Fruit fly (Drosophila melanogaster) whole organism, embryonic: Measurements from ENCODE around the gene Cht5.
A peak's percentile ranks its signal among the peaks of the same experiment; 100 is the strongest.

Experiments
- BEAF-32 ChIP-seq: fragments of 200-800 bp; sonication (Bioruptor generic); optimal IDR thresholded peaks from 3 replicates; lab custom pipeline; 2017; ENCODE audit warnings: missing biosample characterization, missing genetic modification characterization, mild to moderate bottlenecking, moderate library complexity, missing genetic modification reagents
- CG10147 ChIP-seq: fragments of 200-800 bp; sonication (Bioruptor generic); optimal IDR thresholded peaks from 2 replicates; lab custom pipeline; 2019; ENCODE audit warnings: missing biosample characterization, mild to moderate bottlenecking, missing genetic modification characterization, moderate library complexity
- CG11398 ChIP-seq: fragments of 200-800 bp; sonication (Bioruptor generic); optimal IDR thresholded peaks from 2 replicates; lab custom pipeline; 2016; ENCODE audit warnings: missing biosample characterization, missing genetic modification characterization
- CG1233 ChIP-seq: fragments of 200-800 bp; sonication (Bioruptor generic); optimal IDR thresholded peaks from 4 replicates; lab custom pipeline; 2018; ENCODE audit warnings: missing biosample characterization, mild to moderate bottlenecking, missing genetic modification characterization
- CG14860 ChIP-seq: fragments of 200-800 bp; sonication (Bioruptor generic); IDR thresholded peaks from 3 replicates; pipeline ENCODE4 v1.3.6; 2022; ENCODE audit warnings: missing biosample characterization, missing genetic modification characterization; ENCODE audit not compliant: partially characterized antibody
- CG15479 ChIP-seq: fragments of 200-800 bp; sonication (Bioruptor generic); optimal IDR thresholded peaks from 3 replicates; lab custom pipeline; 2019; ENCODE audit warnings: missing biosample characterization, mild to moderate bottlenecking, missing genetic modification characterization, moderate library complexity
- CG15696 ChIP-seq: fragments of 200-800 bp; sonication (Bioruptor generic); optimal IDR thresholded peaks from 2 replicates; lab custom pipeline; 2019; ENCODE audit warnings: missing biosample characterization, mild to moderate bottlenecking, missing genetic modification characterization, moderate library complexity
- CG17328 ChIP-seq: fragments of 200-800 bp; sonication (Bioruptor generic); IDR thresholded peaks from 2 replicates; pipeline ENCODE4 v1.3.6; 2022; ENCODE audit warnings: missing biosample characterization, missing genetic modification characterization
- CG17385 ChIP-seq: fragments of 200-800 bp; sonication (Bioruptor generic); optimal IDR thresholded peaks from 3 replicates; lab custom pipeline; 2018; ENCODE audit warnings: missing biosample characterization, mild to moderate bottlenecking, missing genetic modification characterization
- CG18764 ChIP-seq: fragments of 200-800 bp; sonication (Bioruptor generic); optimal IDR thresholded peaks from 3 replicates; lab custom pipeline; 2016; ENCODE audit warnings: missing biosample characterization, missing genetic modification characterization
- CG30020 ChIP-seq: fragments of 200-800 bp; optimal IDR thresholded peaks from 2 replicates; lab custom pipeline; 2019; ENCODE audit warnings: missing biosample characterization, mild to moderate bottlenecking, missing genetic modification characterization, moderate library complexity
- CG3163 ChIP-seq: fragments of 200-800 bp; sonication (Bioruptor generic); optimal IDR thresholded peaks from 3 replicates; lab custom pipeline; 2016; ENCODE audit warnings: missing biosample characterization, missing genetic modification characterization
- CG32532 ChIP-seq: fragments of 200-800 bp; sonication (Bioruptor generic); IDR thresholded peaks from 2 replicates; pipeline ENCODE4 v1.3.6; 2022; ENCODE audit warnings: missing biosample characterization, missing genetic modification characterization
- CG33557 ChIP-seq: fragments of 200-800 bp; sonication (Bioruptor generic); optimal IDR thresholded peaks from 2 replicates; lab custom pipeline; 2019; ENCODE audit warnings: missing biosample characterization, mild to moderate bottlenecking, missing genetic modification characterization, moderate library complexity
- CG43689 ChIP-seq: fragments of 200-800 bp; sonication (Bioruptor generic); IDR thresholded peaks from 2 replicates; pipeline ENCODE4 v1.3.6; 2022; ENCODE audit warnings: missing biosample characterization, missing genetic modification characterization
- CG8765 ChIP-seq: fragments of 200-800 bp; sonication (Bioruptor generic); IDR thresholded peaks from 2 replicates; pipeline ENCODE4 v1.3.6; 2022; ENCODE audit warnings: missing biosample characterization, missing genetic modification characterization
- Dad ChIP-seq: fragments of 200-800 bp; sonication (Bioruptor generic); optimal IDR thresholded peaks from 3 replicates; lab custom pipeline; 2016; ENCODE audit warnings: missing biosample characterization, missing genetic modification characterization
- Dek ChIP-seq: fragments of 200-800 bp; sonication (Bioruptor generic); optimal IDR thresholded peaks from 3 replicates; lab custom pipeline; 2019; ENCODE audit warnings: missing biosample characterization, mild to moderate bottlenecking, missing genetic modification characterization, moderate library complexity
- Dref ChIP-seq: fragments of 200-800 bp; sonication (Bioruptor generic); IDR thresholded peaks from 2 replicates; pipeline ENCODE4 v1.3.6; 2022; ENCODE audit warnings: missing biosample characterization, missing genetic modification characterization
- Eip74EF ChIP-seq, 2 experiments: fragments of 200-800 bp in 1 of 2; fragments of >200 bp in 1 of 2; sonication (Bioruptor generic) in 1 of 2; optimal IDR thresholded peaks; 2 replicates each; lab custom pipeline; 2017 to 2019; ENCODE audit warnings: missing biosample characterization in 2 of 2, missing genetic modification characterization in 2 of 2, mild to moderate bottlenecking in 1 of 2, moderate library complexity in 1 of 2
- Ets97D ChIP-seq: fragments of 200-800 bp; sonication (Bioruptor generic); optimal IDR thresholded peaks from 3 replicates; lab custom pipeline; 2016; ENCODE audit warnings: missing biosample characterization, missing genetic modification characterization
- Kr ChIP-seq: fragments of 200-800 bp; sonication (Bioruptor generic); optimal IDR thresholded peaks from 2 replicates; lab custom pipeline; 2017; ENCODE audit warnings: missing biosample characterization, mild to moderate bottlenecking, missing genetic modification characterization
- Lpt ChIP-seq: fragments of >200 bp; optimal IDR thresholded peaks from 2 replicates; lab custom pipeline; 2018; ENCODE audit warnings: missing biosample characterization, missing genetic modification characterization
- Mad ChIP-seq: fragments of 200-800 bp; sonication (Bioruptor generic); optimal IDR thresholded peaks from 2 replicates; lab custom pipeline; 2016; ENCODE audit warnings: missing biosample characterization, missing genetic modification characterization
- Med ChIP-seq: fragments of 200-800 bp; sonication (Bioruptor generic); peaks from one replicate; lab custom pipeline; 2016; ENCODE audit warnings: missing biosample characterization, missing genetic modification characterization, mild to moderate bottlenecking, inconsistent platforms, moderate library complexity
- Mrtf ChIP-seq: fragments of 200-800 bp; sonication (Bioruptor generic); IDR thresholded peaks from 3 replicates; pipeline ENCODE4 v1.3.6; 2022; ENCODE audit warnings: missing biosample characterization, missing genetic modification characterization
- Trl ChIP-seq, 3 experiments: fragments of >200 bp in 2 of 3; fragments of 200-800 bp in 1 of 3; sonication (Bioruptor generic) in 1 of 3; optimal IDR thresholded peaks; 2 replicates in 1 of 3; 3 replicates in 2 of 3; lab custom pipeline; 2016 to 2017; ENCODE audit warnings: missing biosample characterization in 1 of 3, missing genetic modification characterization in 1 of 3
- YL-1 ChIP-seq: fragments of 200-800 bp; sonication (Bioruptor generic); optimal IDR thresholded peaks from 3 replicates; lab custom pipeline; 2017; ENCODE audit warnings: missing biosample characterization, mild to moderate bottlenecking, missing genetic modification characterization
- abd-A ChIP-seq: fragments of 200-800 bp; sonication (Bioruptor generic); optimal IDR thresholded peaks from 3 replicates; lab custom pipeline; 2019; ENCODE audit warnings: missing biosample characterization, mild to moderate bottlenecking, missing genetic modification characterization, moderate library complexity
- cad ChIP-seq: fragments of >200 bp; optimal IDR thresholded peaks from 2 replicates; lab custom pipeline; 2017; ENCODE audit warnings: missing biosample characterization, missing genetic modification characterization
- crc ChIP-seq: fragments of 200-800 bp; sonication (Bioruptor generic); optimal IDR thresholded peaks from 2 replicates; lab custom pipeline; 2016; ENCODE audit warnings: missing biosample characterization, missing genetic modification characterization
- crol ChIP-seq: fragments of 200-800 bp; sonication (Bioruptor generic); IDR thresholded peaks from 2 replicates; pipeline ENCODE4 v1.3.6; 2022; ENCODE audit warnings: missing biosample characterization, missing genetic modification characterization
- esg ChIP-seq: fragments of 200-800 bp; sonication (Bioruptor generic); conservative IDR thresholded peaks from 2 replicates; pipeline ENCODE4 v1.3.6; 2022; ENCODE audit warnings: missing biosample characterization, missing genetic modification characterization
- fru ChIP-seq: fragments of >200 bp; optimal IDR thresholded peaks from 2 replicates; lab custom pipeline; 2017
- gcm ChIP-seq: fragments of 200-800 bp; sonication (Bioruptor generic); optimal IDR thresholded peaks from 2 replicates; lab custom pipeline; 2019; ENCODE audit warnings: missing biosample characterization, mild to moderate bottlenecking, missing genetic modification characterization, moderate library complexity
- gfzf ChIP-seq: fragments of 200-800 bp; sonication (Bioruptor generic); optimal IDR thresholded peaks from 2 replicates; lab custom pipeline; 2016; ENCODE audit warnings: missing biosample characterization, mild to moderate bottlenecking, missing genetic modification characterization, moderate library complexity
- kni ChIP-seq: fragments of 200-800 bp; sonication (Bioruptor generic); optimal IDR thresholded peaks from 3 replicates; lab custom pipeline; 2017; ENCODE audit warnings: mild to moderate bottlenecking, missing biosample characterization, missing genetic modification reagents, missing genetic modification characterization
- lmd ChIP-seq: fragments of 200-800 bp; sonication (Bioruptor generic); IDR thresholded peaks from 2 replicates; pipeline ENCODE4 v1.3.6; 2022; ENCODE audit warnings: missing biosample characterization, missing genetic modification characterization
- pan ChIP-seq, 4 experiments: fragments of >200 bp in 3 of 4; fragments of 200-800 bp in 1 of 4; sonication (Bioruptor generic) in 1 of 4; optimal IDR thresholded peaks in 3 of 4; IDR thresholded peaks in 1 of 4; 2 replicates each; pipeline versions ENCODE4 v1.3.6 to Lab custom; 2017 to 2022; ENCODE audit warnings: missing biosample characterization in 2 of 4, missing genetic modification characterization in 2 of 4, mixed read lengths in 1 of 4
- prd ChIP-seq, 3 experiments: fragments of >200 bp in 2 of 3; fragments of 200-800 bp in 1 of 3; sonication (Bioruptor generic) in 1 of 3; optimal IDR thresholded peaks in 2 of 3; IDR thresholded peaks in 1 of 3; 2 replicates in 2 of 3; 3 replicates in 1 of 3; pipeline versions ENCODE4 v1.3.6 to Lab custom; 2017 to 2022; ENCODE audit warnings: missing biosample characterization in 1 of 3, missing genetic modification characterization in 1 of 3
- pros ChIP-seq: fragments of 200-800 bp; sonication (Bioruptor generic); optimal IDR thresholded peaks from 3 replicates; lab custom pipeline; 2019; ENCODE audit warnings: missing biosample characterization, mild to moderate bottlenecking, missing genetic modification characterization, moderate library complexity
- row ChIP-seq: fragments of 200-800 bp; sonication (Bioruptor generic); IDR thresholded peaks from 3 replicates; pipeline ENCODE4 v1.3.6; 2022; ENCODE audit warnings: missing biosample characterization, missing genetic modification characterization
- sim ChIP-seq: fragments of 200-800 bp; sonication (Bioruptor generic); IDR thresholded peaks from 2 replicates; pipeline ENCODE4 v1.3.6; 2022; ENCODE audit warnings: missing biosample characterization, missing genetic modification characterization
- sug ChIP-seq: fragments of 200-800 bp; optimal IDR thresholded peaks from 2 replicates; lab custom pipeline; 2019; ENCODE audit warnings: missing biosample characterization, mild to moderate bottlenecking, missing genetic modification characterization, moderate library complexity
- tll ChIP-seq, 2 experiments: fragments of 200-800 bp in 1 of 2; fragments of >200 bp in 1 of 2; sonication (Bioruptor generic) in 1 of 2; optimal IDR thresholded peaks; 2 replicates each; lab custom pipeline; 2017 to 2019; ENCODE audit warnings: missing biosample characterization in 2 of 2, missing genetic modification characterization in 2 of 2, mild to moderate bottlenecking in 1 of 2, moderate library complexity in 1 of 2
- twi ChIP-seq: fragments of 200-800 bp; optimal IDR thresholded peaks from 2 replicates; lab custom pipeline; 2019; ENCODE audit warnings: missing biosample characterization, mild to moderate bottlenecking, missing genetic modification characterization, moderate library complexity
- zen ChIP-seq: fragments of 200-800 bp; sonication (Bioruptor generic); optimal IDR thresholded peaks from 3 replicates; lab custom pipeline; 2018; ENCODE audit warnings: missing biosample characterization, mild to moderate bottlenecking, missing genetic modification characterization, moderate library complexity
- zfh1 ChIP-seq: fragments of 200-800 bp; sonication (Bioruptor generic); IDR thresholded peaks from 3 replicates; pipeline ENCODE4 v1.3.6; 2022; ENCODE audit warnings: missing biosample characterization, missing genetic modification characterization

Gene Cht5

DNA sequence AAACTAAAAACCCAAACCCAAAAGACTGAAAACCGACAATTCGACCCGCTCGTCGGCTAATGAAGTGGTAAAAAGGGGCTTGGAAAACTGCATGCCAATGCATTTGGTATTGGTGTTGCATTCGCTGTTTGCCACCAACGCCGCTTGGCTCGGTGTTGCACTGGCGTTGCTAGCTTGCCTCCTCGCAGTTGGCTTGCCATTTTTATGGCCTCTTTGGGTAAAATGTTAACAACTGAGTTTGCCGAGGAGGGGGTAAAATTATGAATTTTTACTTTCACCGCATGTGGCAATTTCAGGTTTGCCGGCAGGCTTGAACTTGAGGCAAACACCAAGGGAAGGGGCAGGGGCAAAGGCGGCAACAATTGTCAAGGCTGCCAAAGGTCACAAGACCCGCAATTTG is 21.3 kb downstream of the Cht5 start:
- TF ChIP-seq CG43689 (GFP tag; lab: Robert Waterston, UW): no peak
- no peak for TF ChIP-seq Dad (GFP tag; lab: Kevin White, UChicago)
- TF ChIP-seq CG15479 (GFP tag; lab: Kevin White, UChicago): peak; percentile 71
- no peak for TF ChIP-seq sug
- TF ChIP-seq lmd: no peak
- no peak for TF ChIP-seq Dek (tag; lab: Kevin White, UChicago)
- no peak for TF ChIP-seq CG14860 (GFP tag; lab: Robert Waterston, UW)
- TF ChIP-seq prd (optimal IDR thresholded peaks at IDR 0.05; lab: Kevin White, UChicago): no peak
- 0 out of 3 replicates have a peak, but pooled peaks have one; percentile 27 for TF ChIP-seq prd (GFP tag; IDR thresholded peaks at IDR 0.05; lab: Robert Waterston, UW)
- TF ChIP-seq gcm (GFP tag; lab: Kevin White, UChicago): no peak
- no peak for TF ChIP-seq CG17328 (GFP tag; lab: Robert Waterston, UW)
- TF ChIP-seq esg (GFP tag; lab: Robert Waterston, UW): no peak
- TF ChIP-seq CG10147 (GFP tag; lab: Kevin White, UChicago): no peak
- peak in 1 of 2 experiments; percentile 35 for TF ChIP-seq tll (GFP tag; optimal IDR thresholded peaks at IDR 0.05; lab: Kevin White, UChicago)
- TF ChIP-seq CG30020 (tag; lab: Kevin White, UChicago): no peak
- no peak for TF ChIP-seq gfzf (GFP tag; lab: Kevin White, UChicago)
- TF ChIP-seq CG15696 (tag; lab: Kevin White, UChicago): no peak
- TF ChIP-seq Mrtf (GFP tag; lab: Robert Waterston, UW): no peak
- TF ChIP-seq Dref (GFP tag; lab: Robert Waterston, UW): no peak
- TF ChIP-seq BEAF-32 (GFP tag; lab: Kevin White, UChicago): no peak
- TF ChIP-seq YL-1 (GFP tag; lab: Kevin White, UChicago): no peak
- TF ChIP-seq Kr (GFP tag; lab: Kevin White, UChicago): peak; percentile 14
- no peak for TF ChIP-seq pan (optimal IDR thresholded peaks at IDR 0.05; lab: Kevin White, UChicago)
- TF ChIP-seq pan (GFP tag; optimal IDR thresholded peaks at IDR 0.05 in 1 of 2, IDR thresholded peaks at IDR 0.05 in 1 of 2): no peak
- TF ChIP-seq CG1233: no peak
- peak; percentile 68 for TF ChIP-seq zen (tag; lab: Kevin White, UChicago)
- no peak for TF ChIP-seq crc (GFP tag; lab: Kevin White, UChicago)
- no peak for TF ChIP-seq CG8765 (GFP tag; lab: Robert Waterston, UW)
- TF ChIP-seq Mad (GFP tag; lab: Kevin White, UChicago): no peak
- TF ChIP-seq CG33557: no peak
- peak; percentile 19 for TF ChIP-seq twi
- peak; percentile 84 for TF ChIP-seq cad (GFP tag; lab: Kevin White, UChicago)

DNA sequence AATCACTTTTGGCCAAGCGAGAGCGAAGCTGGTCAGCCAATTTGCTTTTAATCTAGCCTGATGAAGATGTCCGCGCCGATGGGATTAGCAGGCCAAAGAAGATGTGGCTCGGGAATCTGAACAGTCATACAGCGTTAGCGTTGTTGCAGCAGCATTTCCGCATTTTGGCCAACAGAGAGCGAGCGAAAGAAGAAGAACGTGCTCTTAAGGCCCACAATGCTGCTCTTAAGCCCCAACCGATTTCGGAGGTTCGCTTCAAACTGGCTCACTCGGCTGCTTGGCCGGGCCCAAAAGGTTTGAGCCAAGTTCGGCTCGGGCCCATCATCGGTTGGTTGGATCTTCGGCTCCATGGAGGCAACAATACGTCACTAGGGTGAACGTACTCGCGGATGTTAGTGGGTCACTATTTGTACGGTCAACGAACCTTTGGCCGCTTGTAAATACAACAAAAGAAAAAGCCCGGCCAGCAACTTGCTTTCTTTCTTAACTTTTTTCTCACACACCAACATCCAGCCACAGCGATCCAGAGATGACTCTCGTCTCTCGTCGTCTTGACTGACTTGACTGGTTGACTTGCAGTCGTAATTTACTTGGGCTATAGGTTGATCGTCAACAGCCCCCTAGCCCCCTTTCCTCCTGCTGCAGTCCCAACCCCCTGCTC is 22.4 kb downstream of the Cht5 start:
- TF ChIP-seq pros (GFP tag; lab: Kevin White, UChicago) (peak; percentile 74), sim (GFP tag; lab: Robert Waterston, UW) (no peak), CG32532 (GFP tag; lab: Robert Waterston, UW) (no peak), CG11398 (GFP tag; lab: Kevin White, UChicago) (no peak), abd-A (tag; lab: Kevin White, UChicago) (no peak), CG18764 (no peak), Lpt (GFP tag; lab: Kevin White, UChicago) (no peak), Trl (optimal IDR thresholded peaks at IDR 0.05; lab: Kevin White, UChicago) (peak; percentile 32 to 45), Trl (GFP tag; optimal IDR thresholded peaks at IDR 0.05; lab: Kevin White, UChicago) (no peak), Eip74EF (GFP tag; optimal IDR thresholded peaks at IDR 0.05; lab: Kevin White, UChicago) (peak in 1 of 2 experiments; percentile 69), prd (optimal IDR thresholded peaks at IDR 0.05; lab: Kevin White, UChicago) (no peak), prd (GFP tag; IDR thresholded peaks at IDR 0.05; lab: Robert Waterston, UW) (no peak), Med (GFP tag; lab: Kevin White, UChicago) (peak; percentile 63), CG3163 (GFP tag; lab: Kevin White, UChicago) (peak; percentile 90), zfh1 (GFP tag; lab: Robert Waterston, UW) (no peak), Ets97D (GFP tag; lab: Kevin White, UChicago) (no peak), row (GFP tag; lab: Robert Waterston, UW) (no peak), kni (peak; percentile 39), fru (lab: Kevin White, UChicago) (no peak), CG17385 (GFP tag; lab: Kevin White, UChicago) (peak; percentile 36), crol (GFP tag; lab: Robert Waterston, UW) (peak; percentile 72; the same call in 1 of the 2 replicates)
